Fruit fly (Drosophila melanogaster): ENCODE data around the gene CG5498.
A peak's percentile ranks its signal among the peaks of the same experiment; 100 is the strongest.

The CG5498 gene

dm6 chr3L:20427449-20427848, 43.5 kb upstream of the CG5498 start, which contains the start of gene CG5274:
Gene CG5274, minus strand, starts transcription at chr3L:20427666.
- no peak for TF ChIP-seq brk (GFP tag; optimal IDR thresholded peaks at IDR 0.05)
- no peak for TF ChIP-seq Myc (optimal IDR thresholded peaks at IDR 0.05)
- TF ChIP-seq tai (GFP tag; optimal IDR thresholded peaks at IDR 0.05), result no peak
- TF ChIP-seq Mio (GFP tag; optimal IDR thresholded peaks at IDR 0.05), result no peak
- no peak for TF ChIP-seq pan (optimal IDR thresholded peaks at IDR 0.05)
- TF ChIP-seq CG9705 (GFP tag; optimal IDR thresholded peaks at IDR 0.05), result no peak
- no peak for TF ChIP-seq Hr78 (GFP tag; optimal IDR thresholded peaks at IDR 0.05)
- no peak for TF ChIP-seq psq (GFP tag; optimal IDR thresholded peaks at IDR 0.05)
- TF ChIP-seq CG32264 (GFP tag; optimal IDR thresholded peaks at IDR 0.05), result no peak
- no peak for TF ChIP-seq Hr83 (GFP tag; optimal IDR thresholded peaks at IDR 0.05; ENCODE audit: poor library complexity, severe bottlenecking)
- no peak for TF ChIP-seq OdsH (GFP tag; optimal IDR thresholded peaks at IDR 0.05)
- no peak for TF ChIP-seq Dfd (GFP tag; optimal IDR thresholded peaks at IDR 0.05)
- TF ChIP-seq dmrt93B (GFP tag; optimal IDR thresholded peaks at IDR 0.05), result no peak
- no peak for TF ChIP-seq Hnf4 (GFP tag; optimal IDR thresholded peaks at IDR 0.05)
- no peak for TF ChIP-seq Vsx2 (GFP tag; optimal IDR thresholded peaks at IDR 0.05; ENCODE audit: partially characterized antibody)
- no peak for TF ChIP-seq sage (GFP tag; optimal IDR thresholded peaks at IDR 0.05)
- no peak for TF ChIP-seq Jra (GFP tag; optimal IDR thresholded peaks at IDR 0.05)
- no peak for TF ChIP-seq Dif (GFP tag; optimal IDR thresholded peaks at IDR 0.05; ENCODE audit: partially characterized antibody)
- no peak for TF ChIP-seq GATAd (GFP tag; optimal IDR thresholded peaks at IDR 0.05)

dm6 chr3L:20425888-20426287, 42.0 kb upstream of the CG5498 start, which contains the start of gene CG5282:
Gene CG5282, minus strand, starts transcription at chr3L:20426071.
- TF ChIP-seq sage (GFP tag; optimal IDR thresholded peaks at IDR 0.05), result no peak
- no peak for TF ChIP-seq dsf (GFP tag; optimal IDR thresholded peaks at IDR 0.05; ENCODE audit: borderline replicate concordance)
- no peak for TF ChIP-seq dl (GFP tag; optimal IDR thresholded peaks at IDR 0.05; ENCODE audit: insufficient read depth in 1 of 2, partially characterized antibody in 2 of 2)
- no peak for TF ChIP-seq Hnf4 (GFP tag; optimal IDR thresholded peaks at IDR 0.05)
- TF ChIP-seq Rel (GFP tag; optimal IDR thresholded peaks at IDR 0.05), result no peak
- no peak for TF ChIP-seq Rel (tag; optimal IDR thresholded peaks at IDR 0.05)
- no peak for TF ChIP-seq Dif (GFP tag; optimal IDR thresholded peaks at IDR 0.05; ENCODE audit: partially characterized antibody)

- TF ChIP-seq Sp1 (GFP tag; optimal IDR thresholded peaks at IDR 0.05) (no peak), Hr78 (GFP tag; optimal IDR thresholded peaks at IDR 0.05) (no peak), sv (GFP tag; optimal IDR thresholded peaks at IDR 0.05) (no peak), ey (GFP tag; optimal IDR thresholded peaks at IDR 0.05) (no peak), Dif (GFP tag; optimal IDR thresholded peaks at IDR 0.05; ENCODE audit: partially characterized antibody) (no peak), Abd-B (GFP tag; optimal IDR thresholded peaks at IDR 0.05) (no peak), dl (GFP tag; optimal IDR thresholded peaks at IDR 0.05; ENCODE audit: insufficient read depth in 1 of 2, partially characterized antibody in 2 of 2) (no peak), tai (GFP tag; optimal IDR thresholded peaks at IDR 0.05) (no peak), fru (GFP tag; optimal IDR thresholded peaks at IDR 0.05) (no peak), CG32264 (GFP tag; optimal IDR thresholded peaks at IDR 0.05) (no peak), HLH106 (tag; optimal IDR thresholded peaks at IDR 0.05) (no peak), woc (GFP tag; optimal IDR thresholded peaks at IDR 0.05) (no peak), Jra (GFP tag; optimal IDR thresholded peaks at IDR 0.05) (no peak), dmrt93B (GFP tag; optimal IDR thresholded peaks at IDR 0.05) (no peak), lola (GFP tag; optimal IDR thresholded peaks at IDR 0.05) (no peak), Rel (GFP tag; optimal IDR thresholded peaks at IDR 0.05) (no peak), Rel (tag; optimal IDR thresholded peaks at IDR 0.05) (no peak), Hnf4 (GFP tag; optimal IDR thresholded peaks at IDR 0.05) (no peak)
These were observed 29.4 kb upstream of the CG5498 start, which contains the start of gene zye for dm6 chr3L:20413304-20413703. Gene zye, plus strand, starts transcription at chr3L:20413604.

- TF ChIP-seq psq (GFP tag; optimal IDR thresholded peaks at IDR 0.05) (no peak), Rel (GFP tag; optimal IDR thresholded peaks at IDR 0.05) (no peak), Rel (tag; optimal IDR thresholded peaks at IDR 0.05) (no peak), dl (GFP tag; optimal IDR thresholded peaks at IDR 0.05; ENCODE audit: insufficient read depth in 1 of 2, partially characterized antibody in 2 of 2) (no peak), lola (GFP tag; optimal IDR thresholded peaks at IDR 0.05) (no peak), Myc (optimal IDR thresholded peaks at IDR 0.05) (peak; percentile 27), N (GFP tag; optimal IDR thresholded peaks at IDR 0.05) (peak; percentile 11), OdsH (GFP tag; optimal IDR thresholded peaks at IDR 0.05) (no peak), fru (GFP tag; optimal IDR thresholded peaks at IDR 0.05) (peak; percentile 2), sv (GFP tag; optimal IDR thresholded peaks at IDR 0.05) (no peak), CG32264 (GFP tag; optimal IDR thresholded peaks at IDR 0.05) (no peak), foxo (GFP tag; optimal IDR thresholded peaks at IDR 0.05) (no peak), Hnf4 (GFP tag; optimal IDR thresholded peaks at IDR 0.05) (no peak), Hr83 (GFP tag; optimal IDR thresholded peaks at IDR 0.05; ENCODE audit: poor library complexity, severe bottlenecking) (no peak), Vsx2 (GFP tag; optimal IDR thresholded peaks at IDR 0.05; ENCODE audit: partially characterized antibody) (peak; percentile 93), GATAd (GFP tag; optimal IDR thresholded peaks at IDR 0.05) (no peak), woc (GFP tag; optimal IDR thresholded peaks at IDR 0.05) (no peak), CG9705 (GFP tag; optimal IDR thresholded peaks at IDR 0.05) (no peak), HLH106 (tag; optimal IDR thresholded peaks at IDR 0.05) (no peak), rgr (GFP tag; optimal IDR thresholded peaks at IDR 0.05) (peak; percentile 7), tai (GFP tag; optimal IDR thresholded peaks at IDR 0.05) (no peak), dsf (GFP tag; optimal IDR thresholded peaks at IDR 0.05; ENCODE audit: borderline replicate concordance) (no peak), Mio (GFP tag; optimal IDR thresholded peaks at IDR 0.05) (no peak)
These were observed 26.9 kb upstream of the CG5498 start for dm6 chr3L:20410780-20411179.

Data from whole organism, wandering third instar larva.